Fruit fly (Drosophila melanogaster) whole organism, embryonic: Measurements from ENCODE around the gene Mkk4.

ENCODE experiments used
- ATbp ChIP-seq: fragments of 200-800 bp; sonication (Bioruptor generic); optimal IDR thresholded peaks from 2 replicates; lab custom pipeline; 2017; ENCODE audit warnings: missing biosample characterization, mild to moderate bottlenecking, missing genetic modification characterization, missing genetic modification reagents
- Adf1 ChIP-seq: fragments of 200-800 bp; sonication (Bioruptor generic); IDR thresholded peaks from 2 replicates; pipeline ENCODE4 v1.3.6; 2022; ENCODE audit warnings: missing biosample characterization, missing genetic modification characterization
- CG10267 ChIP-seq: fragments of 200-800 bp; sonication (Bioruptor generic); optimal IDR thresholded peaks from 2 replicates; lab custom pipeline; 2018; ENCODE audit warnings: missing biosample characterization, mild to moderate bottlenecking, missing genetic modification characterization, moderate library complexity
- CG11085 ChIP-seq: fragments of 200-800 bp; sonication (Bioruptor generic); IDR thresholded peaks from 2 replicates; pipeline ENCODE4 v1.3.6; 2022; ENCODE audit warnings: missing biosample characterization, missing genetic modification characterization
- CG11560 ChIP-seq: fragments of 200-800 bp; sonication (Bioruptor generic); IDR thresholded peaks from 3 replicates; pipeline ENCODE4 v1.3.6; 2022; ENCODE audit warnings: missing biosample characterization, missing genetic modification characterization
- CG11723 ChIP-seq: fragments of 200-800 bp; sonication (Bioruptor generic); optimal IDR thresholded peaks from 2 replicates; lab custom pipeline; 2017; ENCODE audit warnings: missing biosample characterization, mild to moderate bottlenecking, missing genetic modification characterization
- CG15073 ChIP-seq: fragments of 200-800 bp; sonication (Bioruptor generic); optimal IDR thresholded peaks from 2 replicates; lab custom pipeline; 2016; ENCODE audit warnings: missing biosample characterization, missing genetic modification characterization
- CG15601 ChIP-seq: fragments of 200-800 bp; sonication (Bioruptor generic); optimal IDR thresholded peaks from 3 replicates; lab custom pipeline; 2019; ENCODE audit warnings: missing biosample characterization, mild to moderate bottlenecking, missing genetic modification characterization, moderate library complexity
- CG16813 ChIP-seq: fragments of 200-800 bp; sonication (Bioruptor generic); IDR thresholded peaks from 3 replicates; pipeline ENCODE4 v1.3.6; 2022; ENCODE audit warnings: missing biosample characterization, missing genetic modification characterization; ENCODE audit not compliant: partially characterized antibody
- CG17385 ChIP-seq: fragments of 200-800 bp; sonication (Bioruptor generic); optimal IDR thresholded peaks from 3 replicates; lab custom pipeline; 2018; ENCODE audit warnings: missing biosample characterization, mild to moderate bottlenecking, missing genetic modification characterization
- CG2889 ChIP-seq: fragments of 200-800 bp; sonication (Bioruptor generic); IDR thresholded peaks from 3 replicates; pipeline ENCODE4 v1.3.6; 2022; ENCODE audit warnings: missing biosample characterization, missing genetic modification characterization
- CG31224 ChIP-seq: fragments of 200-800 bp; sonication (Bioruptor generic); IDR thresholded peaks from 2 replicates; pipeline ENCODE4 v1.3.6; 2022; ENCODE audit warnings: missing biosample characterization, missing genetic modification characterization
- CG31388 ChIP-seq: fragments of 200-800 bp; sonication (Bioruptor generic); optimal IDR thresholded peaks from 2 replicates; lab custom pipeline; 2016; ENCODE audit warnings: missing biosample characterization, missing genetic modification characterization
- CG33213 ChIP-seq: fragments of 200-800 bp; sonication (Bioruptor generic); optimal IDR thresholded peaks from 3 replicates; lab custom pipeline; 2016; ENCODE audit warnings: missing biosample characterization, missing genetic modification characterization
- CG34224 ChIP-seq: fragments of 200-800 bp; sonication (Bioruptor generic); IDR thresholded peaks from 3 replicates; pipeline ENCODE4 v1.3.6; 2022; ENCODE audit warnings: missing biosample characterization, missing genetic modification characterization; ENCODE audit not compliant: partially characterized antibody
- CG4282 ChIP-seq: fragments of 200-800 bp; sonication (Bioruptor generic); optimal IDR thresholded peaks from 2 replicates; lab custom pipeline; 2016; ENCODE audit warnings: missing biosample characterization, missing genetic modification characterization
- CG5245 ChIP-seq: fragments of 200-800 bp; sonication (Bioruptor generic); optimal IDR thresholded peaks from 3 replicates; lab custom pipeline; 2016; ENCODE audit warnings: missing biosample characterization, missing genetic modification characterization
- CG6654 ChIP-seq: fragments of 200-800 bp; sonication (Bioruptor generic); optimal IDR thresholded peaks from 2 replicates; lab custom pipeline; 2017; ENCODE audit warnings: missing biosample characterization, mild to moderate bottlenecking, missing genetic modification characterization
- CG9609 ChIP-seq: fragments of 200-800 bp; sonication (Bioruptor generic); optimal IDR thresholded peaks from 3 replicates; lab custom pipeline; 2016; ENCODE audit warnings: missing biosample characterization, missing genetic modification characterization
- CkIIα-i1 ChIP-seq: fragments of 200-800 bp; sonication (Bioruptor generic); IDR thresholded peaks from 2 replicates; pipeline ENCODE4 v1.3.6; 2022; ENCODE audit warnings: missing biosample characterization, missing genetic modification characterization
- CrebB ChIP-seq: fragments of 200-800 bp; sonication (Bioruptor generic); optimal IDR thresholded peaks from 3 replicates; lab custom pipeline; 2018; ENCODE audit warnings: missing biosample characterization, mild to moderate bottlenecking, missing genetic modification characterization
- Dp ChIP-seq: fragments of 200-800 bp; sonication (Bioruptor generic); optimal IDR thresholded peaks from 2 replicates; lab custom pipeline; 2018; ENCODE audit warnings: missing biosample characterization, mild to moderate bottlenecking, missing genetic modification characterization, moderate library complexity
- ERR ChIP-seq: fragments of 200-800 bp; sonication (Bioruptor generic); optimal IDR thresholded peaks from 2 replicates; lab custom pipeline; 2016; ENCODE audit warnings: missing biosample characterization, missing genetic modification characterization
- H15 ChIP-seq: fragments of 200-800 bp; sonication (Bioruptor generic); IDR thresholded peaks from 3 replicates; pipeline ENCODE4 v1.3.6; 2022; ENCODE audit warnings: missing biosample characterization, missing genetic modification characterization
- Hr39 ChIP-seq: fragments of >200 bp; optimal IDR thresholded peaks from 2 replicates; lab custom pipeline; 2017
- MBD-R2 ChIP-seq: fragments of 200-800 bp; sonication (Bioruptor generic); IDR thresholded peaks from 2 replicates; pipeline ENCODE4 v1.3.6; 2022; ENCODE audit warnings: missing biosample characterization, missing genetic modification characterization
- Myb ChIP-seq: fragments of 200-800 bp; sonication (Bioruptor generic); optimal IDR thresholded peaks from 2 replicates; lab custom pipeline; 2016; ENCODE audit warnings: missing biosample characterization, missing genetic modification characterization
- NfI ChIP-seq: fragments of 200-800 bp; sonication (Bioruptor generic); optimal IDR thresholded peaks from 3 replicates; lab custom pipeline; 2018; ENCODE audit warnings: missing biosample characterization, mild to moderate bottlenecking, missing genetic modification characterization, moderate library complexity
- Spps ChIP-seq: fragments of 200-800 bp; sonication (Bioruptor generic); optimal IDR thresholded peaks from 2 replicates; lab custom pipeline; 2018; ENCODE audit warnings: missing biosample characterization, mild to moderate bottlenecking, missing genetic modification characterization
- Trl ChIP-seq, 3 experiments: fragments of >200 bp in 2 of 3; fragments of 200-800 bp in 1 of 3; sonication (Bioruptor generic) in 1 of 3; optimal IDR thresholded peaks; 2 replicates in 1 of 3; 3 replicates in 2 of 3; lab custom pipeline; 2016 to 2017; ENCODE audit warnings: missing biosample characterization in 1 of 3, missing genetic modification characterization in 1 of 3
- Xbp1 ChIP-seq: fragments of 200-800 bp; sonication (Bioruptor generic); optimal IDR thresholded peaks from 3 replicates; lab custom pipeline; 2016; ENCODE audit warnings: missing biosample characterization, mild to moderate bottlenecking, missing genetic modification characterization
- amos ChIP-seq: fragments of 200-800 bp; sonication (Bioruptor generic); IDR thresholded peaks from 2 replicates; pipeline ENCODE4 v1.3.6; 2022; ENCODE audit warnings: missing biosample characterization, missing genetic modification characterization; ENCODE audit not compliant: partially characterized antibody
- az2 ChIP-seq: fragments of 200-800 bp; sonication (Bioruptor generic); optimal IDR thresholded peaks from 3 replicates; lab custom pipeline; 2016; ENCODE audit warnings: missing biosample characterization, missing genetic modification characterization
- bigmax ChIP-seq: fragments of 200-800 bp; sonication (Bioruptor generic); optimal IDR thresholded peaks from 2 replicates; lab custom pipeline; 2018; ENCODE audit warnings: missing biosample characterization, mild to moderate bottlenecking, missing genetic modification characterization
- chinmo ChIP-seq: fragments of 200-800 bp; sonication (Bioruptor generic); IDR thresholded peaks from 4 replicates; pipeline ENCODE4 v1.3.6; 2022; ENCODE audit warnings: missing biosample characterization, missing genetic modification characterization; ENCODE audit not compliant: partially characterized antibody
- crc ChIP-seq: fragments of 200-800 bp; sonication (Bioruptor generic); optimal IDR thresholded peaks from 2 replicates; lab custom pipeline; 2016; ENCODE audit warnings: missing biosample characterization, missing genetic modification characterization
- ems ChIP-seq: fragments of 200-800 bp; sonication (Bioruptor generic); optimal IDR thresholded peaks from 3 replicates; lab custom pipeline; 2016; ENCODE audit warnings: missing biosample characterization, missing genetic modification characterization
- ftz-f1 ChIP-seq: fragments of 200-800 bp; sonication (Bioruptor generic); optimal IDR thresholded peaks from 2 replicates; lab custom pipeline; 2016; ENCODE audit warnings: missing biosample characterization, missing genetic modification characterization
- gem ChIP-seq: fragments of 200-800 bp; sonication (Bioruptor generic); optimal IDR thresholded peaks from 2 replicates; lab custom pipeline; 2019; ENCODE audit warnings: missing biosample characterization, mild to moderate bottlenecking, missing genetic modification characterization, moderate library complexity
- kay ChIP-seq: fragments of 200-800 bp; sonication (Bioruptor generic); optimal IDR thresholded peaks from 2 replicates; lab custom pipeline; 2016; ENCODE audit warnings: missing biosample characterization, missing genetic modification characterization
- nau ChIP-seq: fragments of 200-800 bp; sonication (Bioruptor generic); optimal IDR thresholded peaks from 3 replicates; lab custom pipeline; 2017; ENCODE audit warnings: missing biosample characterization, mild to moderate bottlenecking, missing genetic modification characterization, missing genetic modification reagents
- pb ChIP-seq: fragments of 200-800 bp; sonication (Bioruptor generic); optimal IDR thresholded peaks from 3 replicates; lab custom pipeline; 2016; ENCODE audit warnings: missing biosample characterization, missing genetic modification characterization
- repo ChIP-seq: fragments of 200-800 bp; sonication (Bioruptor generic); optimal IDR thresholded peaks from 2 replicates; lab custom pipeline; 2016; ENCODE audit warnings: missing biosample characterization, missing genetic modification characterization
- sim ChIP-seq: fragments of 200-800 bp; sonication (Bioruptor generic); IDR thresholded peaks from 2 replicates; pipeline ENCODE4 v1.3.6; 2022; ENCODE audit warnings: missing biosample characterization, missing genetic modification characterization
- sr ChIP-seq: fragments of 200-800 bp; sonication (Bioruptor generic); IDR thresholded peaks from 3 replicates; pipeline ENCODE4 v1.3.6; 2022; ENCODE audit warnings: missing biosample characterization, missing genetic modification characterization
- ssp ChIP-seq: fragments of 200-800 bp; sonication (Bioruptor generic); IDR thresholded peaks from 2 replicates; pipeline ENCODE4 v1.3.6; 2022; ENCODE audit warnings: missing biosample characterization, missing genetic modification characterization
- sug ChIP-seq: fragments of 200-800 bp; optimal IDR thresholded peaks from 2 replicates; lab custom pipeline; 2019; ENCODE audit warnings: missing biosample characterization, mild to moderate bottlenecking, missing genetic modification characterization, moderate library complexity
- vnd ChIP-seq: fragments of 200-800 bp; sonication (Bioruptor generic); IDR thresholded peaks from 3 replicates; pipeline ENCODE4 v1.3.6; 2022; ENCODE audit warnings: missing biosample characterization, missing genetic modification characterization; ENCODE audit not compliant: partially characterized antibody
- vvl ChIP-seq: fragments of 200-800 bp; sonication (Bioruptor generic); IDR thresholded peaks from 2 replicates; pipeline ENCODE4 v1.3.6; 2022; ENCODE audit warnings: missing biosample characterization, missing genetic modification characterization

Mkk4 gene

dm6 chr3R:8659200-8659897, 8.8 kb upstream of the Mkk4 start (continued):
- TF ChIP-seq CrebB (tag; lab: Kevin White, UChicago) (no peak), ATbp (GFP tag; lab: Kevin White, UChicago) (peak; percentile 47), CG17385 (GFP tag; lab: Kevin White, UChicago) (peak; percentile 65), kay (GFP tag; lab: Kevin White, UChicago) (peak; percentile 66), vnd (GFP tag; lab: Robert Waterston, UW) (no peak), Myb (GFP tag; lab: Kevin White, UChicago) (peak; percentile 18), bigmax (peak; percentile 7), ssp (GFP tag; lab: Robert Waterston, UW) (no peak), CG11085 (GFP tag; lab: Robert Waterston, UW) (no peak)

- no peak for TF ChIP-seq CkIIα-i1
- no peak for TF ChIP-seq CG31224 (GFP tag; lab: Robert Waterston, UW)
- TF ChIP-seq repo, result no peak
- TF ChIP-seq CG11723 (GFP tag; lab: Kevin White, UChicago), result no peak
- no peak for TF ChIP-seq nau (GFP tag; lab: Kevin White, UChicago)
- TF ChIP-seq sug, result peak; percentile 25
- no peak for TF ChIP-seq NfI (GFP tag; lab: Kevin White, UChicago)
- no peak for TF ChIP-seq az2 (GFP tag; lab: Kevin White, UChicago)
- no peak for TF ChIP-seq CG15073 (GFP tag; lab: Kevin White, UChicago)
- TF ChIP-seq CG2889 (GFP tag; lab: Robert Waterston, UW), result no peak
- TF ChIP-seq CG15601 (tag; lab: Kevin White, UChicago), result no peak
- 0 out of 3 replicates have a peak, but pooled peaks have one; percentile 33 for TF ChIP-seq sr
- no peak for TF ChIP-seq gem
- 0 out of 3 replicates have a peak, but pooled peaks have one; percentile 7 for TF ChIP-seq CG16813 (GFP tag; lab: Robert Waterston, UW)
- TF ChIP-seq ATbp (GFP tag; lab: Kevin White, UChicago), result no peak
- no peak for TF ChIP-seq amos (GFP tag; lab: Robert Waterston, UW)
- TF ChIP-seq MBD-R2, result no peak
- TF ChIP-seq Dp (GFP tag; lab: Kevin White, UChicago), result no peak
- peak; percentile 22; the same call in 1 of the 3 replicates for TF ChIP-seq CG34224 (GFP tag; lab: Robert Waterston, UW)
- TF ChIP-seq chinmo (GFP tag; lab: Robert Waterston, UW), result 0 out of 4 replicates have a peak, but pooled peaks have one; percentile 27
- TF ChIP-seq CG33213 (GFP tag; lab: Kevin White, UChicago), result no peak
- no peak for TF ChIP-seq CG4282
- no peak for TF ChIP-seq ems (GFP tag; lab: Kevin White, UChicago)
- no peak for TF ChIP-seq CG6654 (GFP tag; lab: Kevin White, UChicago)
- TF ChIP-seq CG11560 (tag; lab: Robert Waterston, UW), result no peak
- TF ChIP-seq ftz-f1, result no peak
- no peak for TF ChIP-seq Xbp1
- peak; percentile 71 to 80 for TF ChIP-seq Trl (optimal IDR thresholded peaks at IDR 0.05; lab: Kevin White, UChicago)
- no peak for TF ChIP-seq Trl (GFP tag; optimal IDR thresholded peaks at IDR 0.05; lab: Kevin White, UChicago)
- no peak for TF ChIP-seq CG9609
- no peak for TF ChIP-seq pb (GFP tag; lab: Kevin White, UChicago)
- TF ChIP-seq CG31388 (GFP tag; lab: Kevin White, UChicago), result no peak
- TF ChIP-seq H15 (GFP tag; lab: Robert Waterston, UW), result no peak
- no peak for TF ChIP-seq Hr39 (lab: Kevin White, UChicago)
- no peak for TF ChIP-seq Spps (tag; lab: Kevin White, UChicago)
- no peak for TF ChIP-seq ERR (GFP tag; lab: Kevin White, UChicago)
- TF ChIP-seq Adf1, result no peak
- TF ChIP-seq crc (GFP tag; lab: Kevin White, UChicago), result no peak
- TF ChIP-seq sim (GFP tag; lab: Robert Waterston, UW), result no peak
- TF ChIP-seq CG10267, result no peak
- TF ChIP-seq CG5245 (GFP tag; lab: Kevin White, UChicago), result no peak
- TF ChIP-seq vvl (GFP tag; lab: Robert Waterston, UW), result 0 out of 2 replicates have a peak, but pooled peaks have one; percentile 12
Observed at dm6 chr3R:8658688-8659087, 8.1 kb upstream of the Mkk4 start.
